Fruit fly (Drosophila melanogaster): ENCODE measurements around the gene CG10949.

Gene CG10949

dm6 chr2L:20382141-20382815 is 34.4 kb downstream of the CG10949 start, which contains the start of gene CG16798:
Gene CG16798, minus strand, starts transcription at chr2L:20382356.
- TF ChIP-seq usp (GFP tag; optimal IDR thresholded peaks at IDR 0.05) = no peak
- no peak for TF ChIP-seq psq (optimal IDR thresholded peaks at IDR 0.05)
- TF ChIP-seq CG8478 (optimal IDR thresholded peaks at IDR 0.05) = no peak
- no peak for TF ChIP-seq pan (optimal IDR thresholded peaks at IDR 0.05)
- no peak for TF ChIP-seq EcR (GFP tag; optimal IDR thresholded peaks at IDR 0.05)
- no peak for TF ChIP-seq Dll (optimal IDR thresholded peaks at IDR 0.05)

DNA sequence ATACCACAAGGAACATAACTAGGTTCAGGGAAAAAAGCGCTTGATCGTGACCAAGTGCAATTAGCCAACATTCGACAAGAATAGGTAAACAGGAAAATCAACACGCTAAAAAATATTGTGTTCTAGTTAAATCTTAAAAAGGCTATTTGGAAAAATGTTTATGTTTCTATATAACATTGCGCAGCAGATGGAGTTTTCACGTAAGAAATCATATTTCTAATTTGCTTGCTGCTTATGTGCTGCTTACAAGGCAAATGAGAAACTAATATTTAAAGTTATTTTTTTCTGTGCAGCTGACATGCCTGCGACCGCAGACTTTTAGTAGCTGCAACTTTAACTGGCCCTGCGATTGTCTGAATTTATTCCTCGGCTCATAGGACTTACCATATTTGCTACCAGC is 35.4 kb downstream of the CG10949 start:
- TF ChIP-seq CG8478 (optimal IDR thresholded peaks at IDR 0.05) = no peak
- no peak for TF ChIP-seq Dll (optimal IDR thresholded peaks at IDR 0.05)
- no peak for TF ChIP-seq pan (optimal IDR thresholded peaks at IDR 0.05)
- TF ChIP-seq EcR (GFP tag; optimal IDR thresholded peaks at IDR 0.05) = no peak
- no peak for TF ChIP-seq psq (optimal IDR thresholded peaks at IDR 0.05)
- TF ChIP-seq usp (GFP tag; optimal IDR thresholded peaks at IDR 0.05) = no peak

DNA sequence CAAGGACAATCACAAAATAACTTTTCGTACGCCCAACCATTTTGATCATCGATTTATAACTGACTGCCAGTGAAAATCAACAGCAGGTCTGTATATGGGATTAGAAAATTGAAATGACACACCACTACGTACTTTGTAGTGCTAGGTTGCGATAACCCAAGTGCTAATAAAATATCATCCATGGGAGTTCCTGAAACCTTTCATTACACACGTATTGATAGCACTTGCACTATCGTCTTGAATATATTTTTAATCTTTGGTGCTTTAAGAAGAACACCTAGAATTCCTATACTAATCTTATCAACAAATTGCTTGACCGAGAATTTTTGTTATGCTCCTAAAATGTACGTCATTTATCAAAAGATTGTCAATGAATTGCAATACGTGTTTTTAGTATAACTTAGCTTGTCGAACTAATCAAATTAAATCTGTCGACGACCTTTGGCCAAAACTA is 42.6 kb downstream of the CG10949 start, which contains the start of gene Ugt37A1:
Ugt37A1 (minus strand) TSS at position 51 of the 454 bp plus-strand sequence.
- TF ChIP-seq CG8478 (optimal IDR thresholded peaks at IDR 0.05) (no peak), Dll (optimal IDR thresholded peaks at IDR 0.05) (no peak), EcR (GFP tag; optimal IDR thresholded peaks at IDR 0.05) (no peak), psq (optimal IDR thresholded peaks at IDR 0.05) (no peak), usp (GFP tag; optimal IDR thresholded peaks at IDR 0.05) (no peak), pan (optimal IDR thresholded peaks at IDR 0.05) (no peak)

- no peak for TF ChIP-seq usp (GFP tag; optimal IDR thresholded peaks at IDR 0.05)
- no peak for TF ChIP-seq psq (optimal IDR thresholded peaks at IDR 0.05)
- no peak for TF ChIP-seq EcR (GFP tag; optimal IDR thresholded peaks at IDR 0.05)
- TF ChIP-seq CG8478 (optimal IDR thresholded peaks at IDR 0.05) = no peak
- no peak for TF ChIP-seq pan (optimal IDR thresholded peaks at IDR 0.05)
- TF ChIP-seq Dll (optimal IDR thresholded peaks at IDR 0.05) = no peak
Measured at dm6 chr2L:20371451-20371850, 45.3 kb downstream of the CG10949 start.

- TF ChIP-seq pan (optimal IDR thresholded peaks at IDR 0.05) (no peak), Dll (optimal IDR thresholded peaks at IDR 0.05) (no peak), EcR (GFP tag; optimal IDR thresholded peaks at IDR 0.05) (no peak), usp (GFP tag; optimal IDR thresholded peaks at IDR 0.05) (no peak), CG8478 (optimal IDR thresholded peaks at IDR 0.05) (no peak), psq (optimal IDR thresholded peaks at IDR 0.05) (no peak)
Measured at dm6 chr2L:20370151-20370550, 46.6 kb downstream of the CG10949 start.

Data from whole organism.